Worm (Caenorhabditis elegans) whole organism, late embryonic: Measurements from ENCODE around the gene K09C6.3.

ENCODE experiments used
- F13H6.1 ChIP-seq: sonication (generic microtip); optimal IDR thresholded peaks from 2 replicates; lab custom pipeline; 2016; ENCODE audit warnings: missing genetic modification characterization, missing compliant biosample characterization
- T23F11.4 ChIP-seq: fragments of 200-800 bp; sonication (Bioruptor generic); optimal IDR thresholded peaks from 2 replicates; lab custom pipeline; 2018; ENCODE audit warnings: mild to moderate bottlenecking, missing genetic modification characterization, missing compliant biosample characterization
- Y22D7AL.16 ChIP-seq: sonication (generic microtip); optimal IDR thresholded peaks from 2 replicates; lab custom pipeline; 2016; ENCODE audit warnings: missing genetic modification characterization, missing compliant biosample characterization
- ahr-1 ChIP-seq: sonication (generic microtip); optimal IDR thresholded peaks from 2 replicates; lab custom pipeline; 2016; ENCODE audit warnings: missing genetic modification characterization, missing compliant biosample characterization
- ceh-14 ChIP-seq: sonication (generic microtip); optimal IDR thresholded peaks from 2 replicates; lab custom pipeline; 2016; ENCODE audit warnings: missing genotype, missing genetic modification characterization, missing compliant biosample characterization
- ceh-2 ChIP-seq: sonication (generic microtip); optimal IDR thresholded peaks from 2 replicates; lab custom pipeline; 2016; ENCODE audit warnings: missing genotype, missing genetic modification characterization, missing compliant biosample characterization
- ceh-9 ChIP-seq: sonication (generic microtip); optimal IDR thresholded peaks from 2 replicates; lab custom pipeline; 2016; ENCODE audit warnings: mild to moderate bottlenecking, missing genetic modification characterization, inconsistent platforms, missing compliant biosample characterization
- dve-1 ChIP-seq: sonication (generic microtip); optimal IDR thresholded peaks from 2 replicates; lab custom pipeline; 2017; ENCODE audit warnings: antibody characterized with exemption, mild to moderate bottlenecking, missing genetic modification characterization, missing compliant biosample characterization
- elt-2 ChIP-seq: sonication (generic microtip); optimal IDR thresholded peaks from 2 replicates; lab custom pipeline; 2016; ENCODE audit warnings: missing genetic modification reagents, missing genetic modification characterization, missing compliant biosample characterization
- elt-4 ChIP-seq: sonication (generic microtip); optimal IDR thresholded peaks from 2 replicates; lab custom pipeline; 2016; ENCODE audit warnings: missing genetic modification characterization, missing compliant biosample characterization
- fax-1 ChIP-seq: sonication (generic microtip); optimal IDR thresholded peaks from 2 replicates; lab custom pipeline; 2016; ENCODE audit warnings: missing genotype, missing genetic modification characterization, missing compliant biosample characterization
- fkh-6 ChIP-seq: sonication (generic microtip); optimal IDR thresholded peaks from 2 replicates; lab custom pipeline; 2016; ENCODE audit warnings: missing genetic modification characterization, missing compliant biosample characterization
- gmeb-2 ChIP-seq: sonication (generic microtip); optimal IDR thresholded peaks from 2 replicates; lab custom pipeline; 2016; ENCODE audit warnings: missing genetic modification characterization, inconsistent platforms, missing compliant biosample characterization
- hlh-13 ChIP-seq: fragments of 200-800 bp; sonication (Bioruptor generic); optimal IDR thresholded peaks from 2 replicates; lab custom pipeline; 2018; ENCODE audit warnings: mild to moderate bottlenecking, missing genetic modification characterization, missing compliant biosample characterization
- hlh-30 ChIP-seq: sonication (generic microtip); optimal IDR thresholded peaks from 2 replicates; lab custom pipeline; 2017; ENCODE audit warnings: antibody characterized with exemption, missing genetic modification characterization, missing compliant biosample characterization; ENCODE audit not compliant: insufficient read depth
- lim-6 ChIP-seq: sonication (generic microtip); optimal IDR thresholded peaks from 2 replicates; lab custom pipeline; 2016; ENCODE audit warnings: missing genetic modification characterization, missing compliant biosample characterization
- lin-11 ChIP-seq: fragments of 200-800 bp; sonication (Bioruptor generic); optimal IDR thresholded peaks from 2 replicates; lab custom pipeline; 2018; ENCODE audit warnings: mild to moderate bottlenecking, missing genetic modification characterization, missing compliant biosample characterization
- nfya-1 ChIP-seq: sonication (generic microtip); optimal IDR thresholded peaks from 2 replicates; lab custom pipeline; 2017; ENCODE audit warnings: missing genetic modification characterization, mild to moderate bottlenecking, missing compliant biosample characterization, antibody characterized with exemption, moderate library complexity
- nhr-11 ChIP-seq: fragments of 150-350 bp; optimal IDR thresholded peaks from 2 replicates; lab custom pipeline; 2014; ENCODE audit warnings: missing biosample characterization, missing genetic modification characterization
- nhr-232 ChIP-seq: sonication (generic microtip); optimal IDR thresholded peaks from 2 replicates; lab custom pipeline; 2016; ENCODE audit warnings: missing genetic modification characterization, missing compliant biosample characterization
- odd-2 ChIP-seq: sonication (generic microtip); optimal IDR thresholded peaks from 2 replicates; lab custom pipeline; 2017; ENCODE audit warnings: antibody characterized with exemption, mild to moderate bottlenecking, missing genetic modification characterization, missing compliant biosample characterization
- pag-3 ChIP-seq: sonication (generic microtip); optimal IDR thresholded peaks from 2 replicates; lab custom pipeline; 2016; ENCODE audit warnings: missing compliant biosample characterization, missing genetic modification characterization, borderline replicate concordance
- pat-9 ChIP-seq: fragments of 200-800 bp; sonication (Bioruptor generic); optimal IDR thresholded peaks from 2 replicates; lab custom pipeline; 2018; ENCODE audit warnings: mild to moderate bottlenecking, missing genetic modification characterization, moderate library complexity, missing compliant biosample characterization
- pax-1 ChIP-seq: fragments of 150-350 bp; optimal IDR thresholded peaks from 2 replicates; lab custom pipeline; 2014; ENCODE audit warnings: missing biosample characterization, missing genetic modification characterization
- pha-2 ChIP-seq: sonication (generic microtip); optimal IDR thresholded peaks from 2 replicates; lab custom pipeline; 2017; ENCODE audit warnings: mild to moderate bottlenecking, missing genetic modification characterization, missing compliant biosample characterization
- pha-4 ChIP-seq: fragments of 150-350 bp; optimal IDR thresholded peaks from 2 replicates; lab custom pipeline; 2018; ENCODE audit warnings: missing biosample characterization, missing genetic modification reagents, missing genetic modification characterization
- pqm-1 ChIP-seq: sonication (generic microtip); optimal IDR thresholded peaks from 2 replicates; lab custom pipeline; 2016; ENCODE audit warnings: missing genetic modification characterization, missing compliant biosample characterization
- pros-1 ChIP-seq: fragments of 150-350 bp; optimal IDR thresholded peaks from 2 replicates; lab custom pipeline; 2014; ENCODE audit warnings: missing biosample characterization, missing genetic modification reagents, missing genetic modification characterization
- ref-2 ChIP-seq: sonication (generic microtip); optimal IDR thresholded peaks from 2 replicates; lab custom pipeline; 2016; ENCODE audit warnings: missing genetic modification characterization, missing compliant biosample characterization
- rnt-1 ChIP-seq: sonication (generic microtip); optimal IDR thresholded peaks from 2 replicates; lab custom pipeline; 2016; ENCODE audit warnings: missing genetic modification characterization, missing compliant biosample characterization
- sox-2 ChIP-seq: fragments of 200-800 bp; sonication (Bioruptor generic); IDR thresholded peaks from 2 replicates; pipeline ENCODE4 v1.3.6; 2022; ENCODE audit warnings: missing genetic modification reagents, missing genetic modification characterization, missing compliant biosample characterization
- tbx-7 ChIP-seq: sonication (generic microtip); optimal IDR thresholded peaks from 2 replicates; lab custom pipeline; 2016; ENCODE audit warnings: missing genotype, missing genetic modification characterization, missing compliant biosample characterization
- ttx-3 ChIP-seq: sonication (generic microtip); optimal IDR thresholded peaks from 2 replicates; lab custom pipeline; 2016; ENCODE audit warnings: missing genetic modification reagents, missing genetic modification characterization, missing compliant biosample characterization
- unc-3 ChIP-seq, 2 experiments: fragments of 200-800 bp in 1 of 2; sonication (Bioruptor generic) in 1 of 2; sonication (generic microtip) in 1 of 2; conservative IDR thresholded peaks in 1 of 2; optimal IDR thresholded peaks in 1 of 2; 2 replicates each; pipeline versions ENCODE4 v1.3.6 to Lab custom; 2016 to 2022; ENCODE audit warnings: missing compliant biosample characterization in 2 of 2, missing genetic modification characterization in 2 of 2, missing genetic modification reagents in 1 of 2
- unc-42 ChIP-seq: sonication (generic microtip); optimal IDR thresholded peaks from 2 replicates; lab custom pipeline; 2016; ENCODE audit warnings: missing genotype, missing genetic modification characterization, missing compliant biosample characterization

The K09C6.3 gene

DNA sequence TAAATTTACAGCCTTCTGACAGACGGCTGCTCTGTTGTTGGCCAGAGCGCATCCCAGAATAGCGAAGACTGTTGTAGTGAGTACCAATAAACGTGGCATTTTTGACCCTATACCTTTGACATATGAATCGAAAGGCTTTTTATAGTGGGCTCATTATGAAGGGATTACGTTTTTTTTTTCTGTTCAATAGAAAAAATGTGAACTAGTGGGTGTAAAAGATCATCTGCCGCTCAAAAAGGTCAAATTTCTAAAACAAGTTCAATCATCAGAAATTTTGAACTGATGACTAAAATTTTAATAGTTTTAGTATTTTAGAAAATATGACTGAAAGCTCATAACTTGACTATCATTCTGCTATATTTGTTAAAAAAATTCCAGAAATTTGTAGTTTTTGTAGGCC, 2.7 kb downstream of the K09C6.3 start, which contains the start of gene K09C6.9:
Gene K09C6.9 (minus strand): TSS at position 101 of the 400 bp plus-strand sequence.
- TF ChIP-seq pros-1 (no peak), tbx-7 (tag; lab: Kevin White, UChicago) (no peak), hlh-30 (no peak), pat-9 (tag; lab: Kevin White, UChicago) (no peak), gmeb-2 (tag; lab: Kevin White, UChicago) (no peak), T23F11.4 (GFP tag; lab: Kevin White, UChicago) (no peak), nhr-11 (tag; lab: Kevin White, UChicago) (no peak), rnt-1 (no peak), fkh-6 (tag; lab: Kevin White, UChicago) (no peak), F13H6.1 (tag; lab: Kevin White, UChicago) (no peak)

DNA sequence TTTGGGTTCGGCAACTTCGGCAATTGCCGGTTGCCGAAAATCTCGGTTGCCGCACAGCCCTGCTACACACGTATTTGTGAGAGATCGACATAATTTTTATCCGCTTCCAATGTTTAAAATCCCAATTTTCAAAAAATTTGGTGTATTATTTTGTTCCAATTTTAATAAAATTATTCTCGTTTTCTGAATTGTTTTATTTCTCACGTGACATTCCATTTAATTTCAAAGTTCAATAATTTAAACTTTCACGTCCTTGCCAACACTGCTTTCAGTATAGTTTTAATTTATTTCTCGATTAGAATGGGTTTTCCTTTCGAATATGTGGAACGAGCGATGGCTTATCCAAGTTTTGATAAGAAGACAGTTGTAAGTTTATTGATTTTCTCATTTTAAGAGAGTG, 4.3 kb downstream of the K09C6.3 start, which contains the start of gene K09C6.2:
Gene K09C6.2 (plus strand): TSS at position 301 of the 400 bp plus-strand sequence.
- no peak for TF ChIP-seq pag-3
- no peak for TF ChIP-seq fkh-6 (tag; lab: Kevin White, UChicago)
- TF ChIP-seq unc-3 (GFP tag; conservative IDR thresholded peaks at IDR 0.05; lab: Robert Waterston, UW): no peak
- no peak for TF ChIP-seq unc-3 (tag; optimal IDR thresholded peaks at IDR 0.05; lab: Kevin White, UChicago)
- TF ChIP-seq tbx-7 (tag; lab: Kevin White, UChicago): no peak

DNA sequence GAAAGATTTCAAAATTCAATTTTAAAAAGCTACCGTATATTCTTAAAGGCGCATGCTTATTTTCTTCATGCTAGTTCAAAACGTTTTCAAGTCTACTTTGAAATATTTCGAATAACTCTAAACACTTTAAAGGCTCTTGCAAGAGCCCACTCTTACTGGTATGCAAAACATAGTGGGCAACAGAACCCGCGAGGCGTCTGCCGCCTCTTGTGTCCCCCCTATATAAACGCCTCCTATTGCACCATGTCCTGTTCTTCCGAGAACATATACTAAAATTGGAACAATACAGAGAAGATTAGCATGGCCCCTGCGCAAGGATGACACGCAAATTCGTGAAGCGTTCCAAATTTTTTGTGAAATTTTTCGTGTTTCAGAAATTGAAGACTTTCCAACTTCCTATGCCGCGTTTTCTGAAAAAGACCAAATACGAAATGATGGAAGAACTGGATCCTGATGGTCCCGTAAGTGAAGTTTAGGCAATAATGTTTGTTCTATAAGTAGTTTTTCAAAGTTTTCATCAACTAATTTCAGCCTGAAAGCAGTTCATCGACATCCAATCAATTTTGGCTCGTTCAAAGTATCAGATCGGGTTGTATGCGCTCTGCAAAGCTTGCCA, 6.7 kb downstream of the K09C6.3 start:
- TF ChIP-seq pha-4 (tag; lab: Kevin White, UChicago) (no peak), elt-2 (tag; lab: Kevin White, UChicago) (no peak), elt-4 (tag; lab: Kevin White, UChicago) (no peak), ref-2 (no peak), sox-2 (GFP tag; lab: Robert Waterston, UW) (0 out of 2 replicates have a peak, but pooled peaks have one; percentile 36), pqm-1 (tag; lab: Kevin White, UChicago) (no peak)

DNA sequence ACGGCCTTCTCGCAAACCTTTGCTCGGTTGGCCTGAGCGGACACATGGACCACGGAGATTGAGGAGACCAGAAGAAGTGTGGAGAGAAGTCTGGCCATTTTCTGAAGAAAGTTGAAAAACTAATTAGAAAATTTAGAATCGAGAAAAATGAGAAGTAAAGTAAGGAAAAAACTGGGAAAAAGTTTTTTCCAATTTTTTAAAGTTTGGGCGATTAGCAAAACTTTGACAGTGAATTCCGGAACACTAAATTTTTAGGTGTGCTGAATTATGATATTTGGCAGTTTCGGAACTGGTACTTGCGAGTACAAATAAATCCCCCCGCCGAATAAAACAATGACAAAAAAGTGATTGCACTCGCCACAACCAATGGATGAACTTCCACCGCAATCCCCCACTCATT, 14.4 kb downstream of the K09C6.3 start, which contains the start of gene T02B11.3:
Gene T02B11.3 (minus strand): TSS at position 101 of the 400 bp plus-strand sequence.
- TF ChIP-seq Y22D7AL.16 (tag; lab: Kevin White, UChicago): no peak
- no peak for TF ChIP-seq nfya-1
- TF ChIP-seq pat-9 (tag; lab: Kevin White, UChicago): no peak
- no peak for TF ChIP-seq ahr-1 (tag; lab: Kevin White, UChicago)
- no peak for TF ChIP-seq ceh-9 (tag; lab: Kevin White, UChicago)
- TF ChIP-seq ttx-3: no peak
- TF ChIP-seq ref-2: no peak
- no peak for TF ChIP-seq unc-42 (tag; lab: Kevin White, UChicago)
- TF ChIP-seq pha-2: no peak
- TF ChIP-seq dve-1 (tag; lab: Kevin White, UChicago): no peak
- TF ChIP-seq fax-1 (tag; lab: Kevin White, UChicago): no peak

DNA sequence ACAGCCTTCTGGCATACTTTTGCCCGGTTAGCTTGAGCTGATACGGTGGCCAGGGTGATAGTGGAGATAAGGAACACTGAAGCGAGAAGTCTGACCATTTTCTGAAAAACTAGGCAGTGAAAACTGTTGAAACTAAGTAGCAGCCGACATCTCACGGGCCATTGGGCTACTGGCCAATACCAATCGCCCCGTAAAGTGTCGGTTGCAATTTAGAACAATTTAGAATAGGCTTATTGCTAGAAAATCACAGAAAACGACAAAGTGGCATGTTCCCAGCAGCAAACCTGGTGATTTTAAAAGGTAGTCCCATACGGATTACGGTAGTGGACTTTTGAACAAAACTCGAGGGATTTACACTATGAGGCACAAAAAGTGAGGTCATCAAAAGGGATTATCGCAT, 18.7 kb downstream of the K09C6.3 start, which contains the start of gene T02B11.4:
Gene T02B11.4 (minus strand): TSS at position 101 of the 400 bp plus-strand sequence.
- TF ChIP-seq ceh-9 (tag; lab: Kevin White, UChicago) (no peak), ceh-2 (tag; lab: Kevin White, UChicago) (no peak)

DNA sequence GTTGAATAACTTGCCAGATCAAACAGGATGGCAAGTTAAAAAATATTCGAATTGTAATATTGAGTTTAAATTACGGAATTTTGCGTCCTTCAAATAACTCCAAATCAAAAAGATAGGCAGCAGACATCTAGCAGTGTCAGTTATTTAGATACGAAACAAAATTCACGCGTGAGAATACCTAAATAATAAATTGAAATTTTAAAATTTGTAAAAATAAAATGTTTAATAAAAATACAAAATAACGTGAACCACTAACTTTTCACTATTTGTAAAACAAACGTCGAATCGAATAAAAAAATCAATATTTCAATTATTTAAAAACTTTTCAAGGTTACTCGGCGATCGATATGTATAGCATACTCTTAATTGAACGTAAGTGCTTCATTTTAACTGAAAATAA, 23.7 kb downstream of the K09C6.3 start, which contains the start of gene T02B11.9:
Gene T02B11.9 (plus strand): TSS at position 301 of the 400 bp plus-strand sequence.
- TF ChIP-seq nhr-232 (tag; lab: Kevin White, UChicago) (no peak), hlh-13 (no peak), ceh-14 (no peak), lim-6 (no peak), lin-11 (no peak), pha-4 (tag; lab: Kevin White, UChicago) (no peak), pax-1 (no peak), odd-2 (tag; lab: Kevin White, UChicago) (no peak), pros-1 (no peak), nhr-11 (tag; lab: Kevin White, UChicago) (no peak)
